Worm (Caenorhabditis elegans): ENCODE results near the gene pfd-1.

DNA sequence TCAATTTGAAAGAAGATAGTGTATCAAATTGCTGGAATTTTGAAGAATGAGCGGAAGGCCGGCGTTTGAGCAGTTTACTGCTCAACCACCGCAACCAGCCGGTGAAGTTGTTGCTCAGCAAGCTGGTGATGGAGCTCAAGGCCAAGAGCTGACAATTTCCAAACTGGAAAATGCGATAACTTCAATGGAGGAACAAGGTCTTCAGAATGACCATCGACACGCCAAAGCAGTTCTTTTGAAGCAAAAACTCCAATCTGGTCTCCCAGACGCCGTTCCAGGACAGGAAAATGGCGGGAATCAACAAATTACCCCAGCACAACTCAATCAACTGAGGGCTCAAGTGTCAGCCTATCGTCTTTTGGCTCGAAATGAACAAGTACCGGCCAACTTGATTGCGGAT lies 23.9 kb upstream of the pfd-1 start:
- no peak for TF ChIP-seq nhr-237 (tag; optimal IDR thresholded peaks at IDR 0.05)
- TF ChIP-seq elt-3 (tag; optimal IDR thresholded peaks at IDR 0.05) = no peak
- no peak for TF ChIP-seq ZK546.5 (tag; optimal IDR thresholded peaks at IDR 0.05)
- TF ChIP-seq pha-4 (tag; optimal IDR thresholded peaks at IDR 0.05) = no peak
- no peak for TF ChIP-seq R02D3.7 (tag; optimal IDR thresholded peaks at IDR 0.05)
- TF ChIP-seq ama-1 (optimal IDR thresholded peaks at IDR 0.05) = no peak
- TF ChIP-seq skn-1 (tag; optimal IDR thresholded peaks at IDR 0.05) = no peak
- TF ChIP-seq nhr-28 (tag; optimal IDR thresholded peaks at IDR 0.05) = no peak

Measured in whole organism, L3 larva.